Fruit fly (Drosophila melanogaster) whole organism, adult: ENCODE results near the gene CG12320.

ENCODE experiments used
- CG14711 ChIP-seq: fragments of 200-800 bp; sonication (Bioruptor generic); optimal IDR thresholded peaks from 2 replicates; lab custom pipeline; 2018; ENCODE audit warnings: missing biosample characterization, mild to moderate bottlenecking, missing genetic modification characterization, moderate library complexity
- cic ChIP-seq: fragments of 200-800 bp; sonication (Bioruptor generic); optimal IDR thresholded peaks from 2 replicates; lab custom pipeline; 2017; ENCODE audit warnings: missing biosample characterization, mild to moderate bottlenecking, missing genetic modification characterization, moderate library complexity

- no peak for TF ChIP-seq CG14711 (tag; lab: Kevin White, UChicago)
- TF ChIP-seq cic, result no peak
These were observed 15.0 kb upstream of the CG12320 start, which contains the start of gene CG18599 for dm6 chr3R:18267489-18267888.
